Worm (Caenorhabditis elegans): ENCODE measurements around the gene C48A7.16.
A peak's percentile ranks its signal among the peaks of the same experiment; 100 is the strongest.

DNA sequence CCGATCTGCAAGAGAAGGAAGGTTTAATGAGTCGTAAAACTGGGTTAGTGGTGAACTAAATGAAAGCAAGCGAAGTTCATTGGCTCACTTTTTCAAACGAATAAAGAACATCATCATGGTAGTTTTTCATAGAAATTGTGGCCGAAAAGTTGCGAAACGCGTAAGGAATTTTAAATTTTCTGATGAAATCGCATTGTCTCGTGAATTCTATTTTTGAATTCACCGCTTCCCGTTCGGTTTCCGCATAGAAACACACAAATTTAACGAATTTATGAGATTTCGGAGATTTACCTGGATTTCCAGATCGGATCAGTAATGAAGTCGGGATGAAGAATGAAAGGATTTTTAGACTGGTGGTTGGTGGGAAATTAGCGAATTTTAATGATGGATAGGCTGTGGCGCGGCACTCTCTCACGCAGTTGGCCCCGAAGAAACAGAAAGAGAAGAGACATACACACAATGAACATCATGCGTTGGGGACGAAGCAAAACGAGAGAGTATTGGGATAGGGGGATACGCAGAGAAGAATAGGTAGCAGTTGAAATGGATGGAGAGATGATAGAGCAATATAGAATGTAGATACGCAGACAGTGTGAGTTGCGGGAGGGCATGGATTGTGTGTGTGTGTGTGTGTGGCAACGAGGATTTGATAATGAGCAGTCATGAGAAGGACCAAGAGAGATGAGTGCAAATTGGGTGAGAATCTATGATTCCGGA lies 18.3 kb upstream of the C48A7.16 start:
- TF ChIP-seq him-1 (tag; optimal IDR thresholded peaks at IDR 0.05) (peak; percentile 63), W03F9.2 (tag; optimal IDR thresholded peaks at IDR 0.05) (no peak), dao-5 (tag; optimal IDR thresholded peaks at IDR 0.05) (no peak)

All from whole organism, L4/young adult.